Worm (Caenorhabditis elegans) whole organism, L2 larva: Measurements from ENCODE around the gene fbxa-47.

Experiments used
- elt-3 ChIP-seq: sonication (generic microtip); optimal IDR thresholded peaks from 2 replicates; lab custom pipeline; 2017; ENCODE audit warnings: missing biosample characterization, missing genetic modification characterization
- fos-1 ChIP-seq: fragments of 150-350 bp; optimal IDR thresholded peaks from 2 replicates; lab custom pipeline; 2014; ENCODE audit warnings: missing biosample characterization, missing genetic modification characterization
- mab-5 ChIP-seq: fragments of 150-350 bp; optimal IDR thresholded peaks from 2 replicates; lab custom pipeline; 2014; ENCODE audit warnings: missing biosample characterization, missing genetic modification characterization
- zag-1 ChIP-seq: fragments of 150-350 bp; optimal IDR thresholded peaks from 2 replicates; lab custom pipeline; 2014; ENCODE audit warnings: missing biosample characterization, missing genetic modification characterization
- ztf-11 ChIP-seq: sonication (generic microtip); optimal IDR thresholded peaks from 2 replicates; lab custom pipeline; 2017; ENCODE audit warnings: missing biosample characterization, missing genetic modification characterization
- ztf-4 ChIP-seq: fragments of 150-350 bp; optimal IDR thresholded peaks from 2 replicates; lab custom pipeline; 2014; ENCODE audit warnings: missing biosample characterization, missing genetic modification characterization

DNA sequence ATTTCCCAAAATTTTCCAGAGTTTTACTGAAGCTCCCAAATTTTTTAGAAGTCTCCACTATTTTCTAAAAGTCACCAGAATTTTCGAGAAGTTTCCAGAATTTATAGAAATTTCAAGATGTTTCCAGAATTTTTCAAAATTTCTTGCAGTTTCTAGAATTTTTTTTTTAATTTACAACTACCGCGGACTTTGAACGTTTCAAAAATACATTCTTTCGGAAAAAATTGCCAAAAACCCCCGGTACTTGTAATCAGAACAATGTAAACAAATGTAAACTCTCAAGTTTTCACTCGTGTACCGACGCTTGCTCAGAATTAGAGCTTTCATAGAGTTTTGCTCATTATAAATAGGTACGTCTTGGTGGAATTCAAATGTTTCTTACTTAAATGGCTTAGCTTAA is 40.5 kb upstream of the fbxa-47 start, which contains the start of gene fbxa-39:
- no peak for TF ChIP-seq ztf-11 (tag; lab: Kevin White, UChicago)
- no peak for TF ChIP-seq zag-1
- TF ChIP-seq mab-5 (tag; lab: Kevin White, UChicago): no peak
- TF ChIP-seq elt-3 (tag; lab: Kevin White, UChicago): no peak
- no peak for TF ChIP-seq ztf-4
- no peak for TF ChIP-seq fos-1 (tag; lab: Kevin White, UChicago)
